Worm (Caenorhabditis elegans) whole organism, midembryonic: ENCODE results near the gene srx-90.

Experiments used
- T22C8.4 ChIP-seq: fragments of 200-800 bp; sonication (Bioruptor generic); IDR thresholded peaks from 2 replicates; pipeline ENCODE4 v1.3.6; 2022; ENCODE audit warnings: missing genetic modification characterization, missing compliant biosample characterization
- cog-1 ChIP-seq: sonication (generic microtip); optimal IDR thresholded peaks from 2 replicates; lab custom pipeline; 2016; ENCODE audit warnings: missing genetic modification characterization, missing compliant biosample characterization
- flt-1 ChIP-seq: fragments of 200-800 bp; sonication (Bioruptor generic); IDR thresholded peaks from 2 replicates; pipeline ENCODE4 v1.3.6; 2022; ENCODE audit warnings: missing genetic modification characterization, missing compliant biosample characterization
- klf-2 ChIP-seq: fragments of 200-800 bp; sonication (Bioruptor generic); conservative IDR thresholded peaks from 2 replicates; pipeline ENCODE4 v1.3.6; 2022; ENCODE audit warnings: missing genetic modification reagents, missing genetic modification characterization, missing compliant biosample characterization
- med-1 ChIP-seq: sonication (generic microtip); optimal IDR thresholded peaks from 2 replicates; lab custom pipeline; 2017; ENCODE audit warnings: missing genetic modification characterization, mild to moderate bottlenecking, missing compliant biosample characterization, antibody characterized with exemption, missing genetic modification reagents; ENCODE audit not compliant: insufficient read depth
- ref-1 ChIP-seq: fragments of 200-800 bp; sonication (Bioruptor generic); conservative IDR thresholded peaks from 2 replicates; pipeline ENCODE4 v1.3.6; 2022; ENCODE audit warnings: missing genetic modification reagents, missing genetic modification characterization, missing compliant biosample characterization
- tab-1 ChIP-seq: fragments of 200-800 bp; sonication (Bioruptor generic); IDR thresholded peaks from 2 replicates; pipeline ENCODE4 v1.3.6; 2022; ENCODE audit warnings: missing genetic modification characterization, missing compliant biosample characterization
- ztf-29 ChIP-seq: fragments of 200-800 bp; sonication (Bioruptor generic); IDR thresholded peaks from 2 replicates; pipeline ENCODE4 v1.3.6; 2022; ENCODE audit warnings: missing genetic modification reagents, missing genetic modification characterization, missing compliant biosample characterization

DNA sequence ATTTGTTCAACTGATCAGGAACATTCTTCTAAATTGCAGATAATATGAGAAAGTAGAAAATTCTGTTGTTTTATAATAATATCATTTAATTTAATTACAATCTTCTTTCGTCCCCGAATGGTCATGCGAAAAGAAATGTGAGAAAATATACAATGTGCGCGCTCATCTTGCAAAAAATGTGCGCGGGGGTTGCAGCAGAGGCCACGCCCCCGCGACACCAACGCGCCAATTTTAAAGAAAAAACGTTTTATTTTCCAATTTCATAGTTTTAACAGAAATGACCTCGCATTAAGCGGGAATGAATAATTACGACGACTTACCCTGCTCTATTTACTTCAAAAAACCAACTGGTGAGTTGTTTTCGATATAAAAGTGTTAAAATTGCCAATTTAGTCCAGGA is 29.6 kb downstream of the srx-90 start, which contains the start of gene sas-5:
- peak; percentile 86 for TF ChIP-seq tab-1 (GFP tag; lab: Robert Waterston, UW)
- peak; percentile 60 for TF ChIP-seq ztf-29
- peak; percentile 92 for TF ChIP-seq med-1 (GFP tag; lab: Kevin White, UChicago)
- peak; percentile 85 for TF ChIP-seq klf-2 (GFP tag; lab: Robert Waterston, UW)
- peak; percentile 92 for TF ChIP-seq flt-1 (GFP tag; lab: Robert Waterston, UW)
- peak; percentile 53; the same call in 1 of the 2 replicates for TF ChIP-seq ref-1 (GFP tag; lab: Robert Waterston, UW)
- TF ChIP-seq T22C8.4 (GFP tag; lab: Robert Waterston, UW): peak; percentile 58; the same call in 1 of the 2 replicates
- TF ChIP-seq cog-1 (tag; lab: Kevin White, UChicago): peak; percentile 45
